Worm (Caenorhabditis elegans): ENCODE data around the gene snu-23.

snu-23 gene

DNA sequence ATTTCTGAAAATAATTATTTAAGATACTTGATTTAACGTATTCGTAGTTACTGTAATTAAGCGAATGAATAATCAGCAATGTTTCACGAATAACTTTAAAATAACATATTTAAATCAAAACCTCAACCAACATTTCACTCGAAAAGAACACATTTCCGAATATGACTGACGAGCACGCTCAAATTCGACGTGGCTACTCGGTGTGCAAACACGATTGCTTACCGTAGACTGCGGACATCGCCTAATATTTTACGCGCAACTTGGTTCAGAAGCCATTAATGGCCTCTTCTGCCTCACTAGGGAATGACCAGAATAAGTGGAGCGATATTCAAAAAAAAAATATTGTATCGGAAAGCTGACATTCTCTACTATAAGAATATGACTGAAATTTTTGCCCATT, at the start of gene snu-23:
snu-23 (minus strand) TSS at position 156 of the 400 bp plus-strand sequence.
- TF ChIP-seq dao-5 (tag; optimal IDR thresholded peaks at IDR 0.05): no peak
- no peak for TF ChIP-seq him-1 (tag; optimal IDR thresholded peaks at IDR 0.05)
- TF ChIP-seq W03F9.2 (tag; optimal IDR thresholded peaks at IDR 0.05): no peak

DNA sequence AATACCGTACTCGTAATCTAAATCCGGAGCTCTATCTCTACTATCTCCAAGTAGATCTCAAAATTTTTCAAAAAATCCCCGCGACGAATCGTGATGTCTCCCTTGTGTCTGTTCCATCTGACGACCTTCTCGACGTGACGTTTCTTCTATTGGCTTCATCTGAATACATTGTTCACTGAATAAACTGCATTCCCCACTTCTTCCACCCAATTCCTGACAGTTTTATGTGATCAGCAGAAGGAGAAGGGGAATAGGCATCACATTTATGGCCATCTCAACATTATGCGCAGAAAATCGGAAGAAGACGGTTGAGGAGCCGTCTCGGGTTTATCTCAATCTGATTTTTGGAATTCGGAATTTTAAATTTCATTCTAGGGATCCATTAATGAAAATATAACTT, 49.0 kb upstream of the snu-23 start:
- TF ChIP-seq W03F9.2 (tag; optimal IDR thresholded peaks at IDR 0.05): no peak
- no peak for TF ChIP-seq him-1 (tag; optimal IDR thresholded peaks at IDR 0.05)
- TF ChIP-seq dao-5 (tag; optimal IDR thresholded peaks at IDR 0.05): no peak

DNA sequence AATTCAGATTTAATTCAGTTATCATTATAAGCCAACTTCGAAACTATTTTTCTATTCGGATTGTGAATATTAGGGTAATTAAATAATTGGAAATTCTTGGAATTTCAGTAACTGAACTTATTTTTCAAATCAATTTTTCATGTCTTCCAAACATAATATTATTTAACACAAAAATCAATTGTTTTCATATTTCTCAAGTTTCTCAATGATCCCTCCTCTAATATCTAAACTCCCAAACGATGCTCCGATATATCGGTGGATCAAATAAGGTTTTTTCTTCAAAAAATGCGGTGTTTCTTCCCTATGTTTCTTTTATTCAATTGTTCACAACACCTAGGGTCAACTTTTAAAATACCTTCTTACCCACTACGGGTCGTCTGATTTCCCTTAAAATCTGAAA, 46.5 kb upstream of the snu-23 start:
- TF ChIP-seq him-1 (tag; optimal IDR thresholded peaks at IDR 0.05) (no peak), dao-5 (tag; optimal IDR thresholded peaks at IDR 0.05) (no peak), W03F9.2 (tag; optimal IDR thresholded peaks at IDR 0.05) (no peak)

DNA sequence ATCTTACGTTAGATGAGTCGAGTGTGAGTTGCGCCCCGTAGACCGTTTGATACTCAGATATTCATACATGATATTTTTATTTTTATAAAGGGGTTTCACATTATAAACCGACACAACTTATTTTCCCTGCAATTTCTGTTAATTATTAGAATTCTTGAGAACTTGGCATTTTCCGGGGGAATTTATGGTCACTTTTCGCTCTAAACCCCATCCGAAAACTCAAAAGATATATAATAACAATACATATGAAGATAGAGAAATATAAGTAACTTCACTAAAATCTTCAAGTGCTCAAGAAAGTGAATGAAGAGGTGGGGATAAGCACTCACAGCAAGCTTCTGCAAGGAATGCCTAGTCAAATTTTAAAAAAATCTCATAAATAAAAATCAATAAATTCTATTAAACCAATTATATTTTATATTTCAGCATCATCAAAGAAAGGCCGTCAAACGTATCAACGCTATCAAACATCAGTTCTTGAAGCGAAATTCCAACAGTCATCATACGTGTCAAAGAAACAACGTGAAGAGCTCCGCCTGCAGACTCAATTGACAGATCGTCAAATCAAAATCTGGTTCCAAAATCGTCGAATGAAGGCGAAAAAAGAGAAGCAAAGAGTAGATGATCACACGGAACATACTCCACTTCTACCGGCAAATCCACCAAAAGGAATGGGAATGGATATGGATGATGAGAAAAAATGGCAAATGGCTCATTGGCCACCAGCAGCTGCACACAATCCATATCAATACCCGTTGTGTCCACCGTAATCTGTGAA, 45.8 kb upstream of the snu-23 start:
- TF ChIP-seq W03F9.2 (tag; optimal IDR thresholded peaks at IDR 0.05) (no peak), dao-5 (tag; optimal IDR thresholded peaks at IDR 0.05) (no peak), him-1 (tag; optimal IDR thresholded peaks at IDR 0.05) (no peak)

DNA sequence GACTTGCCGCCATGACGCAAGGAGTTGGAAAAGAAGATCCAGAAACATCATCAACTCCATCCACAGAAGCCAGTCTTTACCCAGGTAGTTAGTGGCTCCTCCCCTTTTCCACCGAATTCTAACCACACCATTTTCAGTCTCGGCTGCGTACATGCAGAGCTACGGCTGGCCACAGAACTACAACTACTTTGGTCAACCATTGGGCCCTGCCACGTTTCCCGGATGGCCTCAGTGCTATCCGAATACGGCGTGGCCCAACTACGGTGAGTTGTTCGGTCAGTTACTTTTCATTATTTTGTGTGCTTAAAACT, 45.1 kb upstream of the snu-23 start:
- TF ChIP-seq dao-5 (tag; optimal IDR thresholded peaks at IDR 0.05) (no peak), him-1 (tag; optimal IDR thresholded peaks at IDR 0.05) (no peak)

DNA sequence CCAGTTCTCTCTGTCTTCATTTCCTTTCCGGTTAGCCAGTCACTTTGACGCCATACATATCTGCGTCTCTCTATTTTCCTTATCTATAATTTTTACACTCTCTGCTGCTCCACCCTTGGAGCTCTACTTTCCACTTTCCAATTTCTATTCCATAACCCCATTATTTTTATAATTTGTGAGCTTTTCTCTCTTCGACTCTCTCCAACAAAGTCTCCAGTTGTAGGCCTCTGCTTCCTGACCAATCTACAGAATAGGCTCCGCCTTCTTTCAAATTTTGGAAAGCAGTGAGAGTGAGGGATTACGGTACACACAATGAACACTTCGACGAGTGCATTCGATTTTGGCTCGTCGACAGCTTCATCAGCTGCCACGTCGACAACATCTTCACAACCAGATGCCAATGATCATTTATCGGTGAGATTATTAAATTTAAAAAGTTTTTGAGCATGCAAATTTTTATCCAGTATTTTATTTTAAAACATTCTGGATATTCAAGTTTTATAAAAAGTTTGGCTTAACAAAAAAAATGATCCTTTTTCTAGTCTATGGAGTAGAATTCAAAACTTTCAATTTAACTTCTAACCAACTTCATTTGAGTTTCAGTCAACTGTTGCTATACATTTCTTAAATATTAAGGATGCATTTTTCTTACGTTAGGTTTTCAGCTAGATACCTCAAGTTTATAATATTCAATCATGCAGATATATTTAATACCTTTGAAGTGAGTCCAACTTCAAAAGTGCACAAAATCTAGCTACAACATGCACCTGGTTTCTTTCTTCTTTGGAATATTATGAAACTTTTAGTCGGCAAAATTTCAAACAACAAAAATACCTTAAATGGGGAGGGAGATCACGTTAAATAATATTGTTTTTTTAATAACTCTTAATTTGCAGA, 44.5 kb upstream of the snu-23 start, which contains the start of gene egl-5:
egl-5 (plus strand) TSS at position 216 of the 897 bp plus-strand sequence.
- TF ChIP-seq W03F9.2 (tag; optimal IDR thresholded peaks at IDR 0.05) (no peak), dao-5 (tag; optimal IDR thresholded peaks at IDR 0.05) (no peak), him-1 (tag; optimal IDR thresholded peaks at IDR 0.05) (no peak)

DNA sequence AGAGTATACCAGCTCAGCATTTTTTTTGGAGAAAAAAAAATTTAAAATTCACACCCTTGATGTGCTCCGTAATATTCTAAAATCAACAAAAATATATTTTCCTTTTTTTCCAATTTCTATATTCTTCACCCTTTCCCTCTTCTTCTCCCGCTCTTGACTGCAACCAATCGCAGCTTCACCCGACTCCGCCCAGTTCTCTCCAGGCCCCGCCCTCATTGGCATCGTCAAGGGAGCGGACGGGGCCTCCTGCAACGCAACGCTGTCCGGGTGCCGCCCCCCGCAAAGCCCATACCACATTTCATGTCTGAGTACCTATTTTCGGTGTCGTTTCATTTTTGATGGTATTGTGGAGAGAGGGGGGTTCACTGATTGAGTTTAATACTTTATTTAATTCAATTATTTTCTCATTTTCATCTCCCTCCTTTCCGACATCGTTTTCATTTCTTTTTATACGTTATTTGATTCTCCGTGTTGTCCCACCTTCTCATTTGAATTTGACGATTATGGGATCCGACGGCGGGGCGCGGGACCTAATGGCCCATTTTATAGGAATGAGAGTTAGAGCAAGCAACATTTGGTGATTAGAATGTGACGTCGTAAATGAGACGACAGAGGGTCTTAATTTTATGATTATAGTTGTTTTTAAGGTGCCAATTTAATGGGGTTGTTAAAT, 42.4 kb upstream of the snu-23 start:
- TF ChIP-seq him-1 (tag; optimal IDR thresholded peaks at IDR 0.05): no peak
- no peak for TF ChIP-seq dao-5 (tag; optimal IDR thresholded peaks at IDR 0.05)
- no peak for TF ChIP-seq W03F9.2 (tag; optimal IDR thresholded peaks at IDR 0.05)

DNA sequence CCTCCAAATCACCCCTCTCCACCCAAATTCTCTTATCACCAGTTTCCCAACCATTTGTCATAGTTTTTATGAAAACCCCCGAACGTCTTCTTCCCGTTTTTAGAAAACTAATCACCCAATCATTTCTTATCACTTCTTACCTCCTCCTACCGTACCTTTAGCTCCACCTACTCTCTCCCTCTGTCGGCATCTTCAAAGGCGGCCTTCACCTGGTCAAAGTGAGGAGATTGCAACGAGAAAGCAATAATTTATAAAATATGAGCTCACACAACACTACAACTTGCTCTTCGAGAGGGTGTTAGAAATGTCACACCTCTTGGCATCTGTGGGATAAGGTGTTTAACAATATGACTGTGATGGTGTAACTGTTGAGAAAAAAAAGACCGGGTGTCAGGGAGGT, 39.1 kb upstream of the snu-23 start:
- TF ChIP-seq dao-5 (tag; optimal IDR thresholded peaks at IDR 0.05): no peak
- no peak for TF ChIP-seq him-1 (tag; optimal IDR thresholded peaks at IDR 0.05)
- no peak for TF ChIP-seq W03F9.2 (tag; optimal IDR thresholded peaks at IDR 0.05)

DNA sequence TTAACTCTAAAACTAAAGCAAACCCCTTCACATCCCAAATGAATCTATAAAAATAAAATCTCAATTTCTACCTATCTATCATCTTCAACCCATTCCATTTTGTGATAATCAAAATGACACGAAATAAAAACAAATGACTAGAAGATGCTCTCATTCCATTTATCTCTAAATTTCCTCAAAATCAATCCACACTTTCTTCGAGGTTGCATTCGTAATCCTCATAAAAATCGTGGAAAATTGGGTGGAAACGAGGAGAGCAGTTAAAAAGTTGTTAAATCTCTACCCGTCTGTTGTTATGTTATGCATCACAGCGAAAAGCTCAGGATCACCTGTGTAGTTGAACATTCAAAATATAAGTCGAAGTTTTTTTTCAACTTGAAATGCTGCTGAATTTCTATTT, 37.0 kb upstream of the snu-23 start:
- TF ChIP-seq dao-5 (tag; optimal IDR thresholded peaks at IDR 0.05) (no peak), him-1 (tag; optimal IDR thresholded peaks at IDR 0.05) (no peak), W03F9.2 (tag; optimal IDR thresholded peaks at IDR 0.05) (no peak)

DNA sequence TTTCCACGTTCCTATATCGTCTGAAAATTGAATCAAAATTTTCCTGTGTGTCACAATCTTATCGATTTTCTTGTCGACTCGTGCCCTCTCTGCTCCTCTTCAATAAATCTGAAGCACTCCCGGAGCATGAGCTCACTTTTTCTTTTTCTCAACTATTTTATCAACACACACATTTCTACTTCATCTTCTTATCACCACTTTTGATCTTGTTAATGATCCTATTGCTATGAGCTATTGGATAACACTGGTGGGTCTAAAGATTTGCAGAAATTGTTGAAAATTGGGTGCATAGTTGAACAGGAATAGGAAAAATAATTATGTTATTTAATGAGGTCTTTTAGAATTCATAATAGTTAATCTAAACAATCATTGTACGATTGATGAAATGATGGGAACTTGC, 35.3 kb upstream of the snu-23 start:
- TF ChIP-seq W03F9.2 (tag; optimal IDR thresholded peaks at IDR 0.05) (no peak), dao-5 (tag; optimal IDR thresholded peaks at IDR 0.05) (no peak), him-1 (tag; optimal IDR thresholded peaks at IDR 0.05) (no peak)

DNA sequence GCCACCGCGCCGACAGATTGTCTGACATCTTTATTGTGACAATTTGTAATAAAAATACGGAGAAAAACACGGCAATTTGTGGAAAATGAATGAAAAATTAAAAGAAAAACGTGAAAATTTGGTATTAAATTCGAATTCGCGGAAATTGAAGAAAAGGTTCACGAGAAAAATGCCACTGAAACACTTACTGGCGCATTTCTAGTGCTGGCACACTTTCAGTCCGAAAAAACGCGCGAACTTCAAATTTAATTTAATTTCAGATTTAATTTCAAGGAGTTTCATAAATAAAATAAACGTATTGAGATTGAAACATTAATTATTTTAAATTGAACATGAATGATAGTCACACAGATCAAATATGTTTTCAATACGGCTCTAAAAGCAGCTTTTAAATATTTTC, 25.4 kb upstream of the snu-23 start, which contains the start of gene cyk-7:
cyk-7 (minus strand) TSS at position 99 of the 400 bp plus-strand sequence.
- no peak for TF ChIP-seq dao-5 (tag; optimal IDR thresholded peaks at IDR 0.05)
- TF ChIP-seq W03F9.2 (tag; optimal IDR thresholded peaks at IDR 0.05): no peak
- TF ChIP-seq him-1 (tag; optimal IDR thresholded peaks at IDR 0.05): no peak

DNA sequence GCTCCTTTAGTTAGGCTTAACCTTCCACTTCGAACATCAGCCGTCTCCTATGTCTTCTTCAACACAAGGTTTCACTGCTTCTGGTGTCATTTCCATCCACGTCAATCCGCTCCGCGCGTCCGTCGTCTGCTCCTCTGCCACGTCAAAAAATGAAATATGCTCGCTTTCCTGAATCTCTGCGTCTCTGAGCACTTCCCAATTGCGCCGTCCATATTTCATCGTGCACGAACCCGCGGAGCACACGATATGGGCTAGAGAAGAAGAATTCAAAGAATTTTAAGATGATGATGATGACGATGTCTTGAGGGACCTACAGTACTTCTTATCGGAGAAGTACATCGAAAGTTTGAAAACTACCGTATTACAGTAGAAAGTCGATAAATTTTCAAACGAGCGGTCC, 23.1 kb upstream of the snu-23 start:
- no peak for TF ChIP-seq W03F9.2 (tag; optimal IDR thresholded peaks at IDR 0.05)
- TF ChIP-seq dao-5 (tag; optimal IDR thresholded peaks at IDR 0.05): no peak
- TF ChIP-seq him-1 (tag; optimal IDR thresholded peaks at IDR 0.05): no peak

DNA sequence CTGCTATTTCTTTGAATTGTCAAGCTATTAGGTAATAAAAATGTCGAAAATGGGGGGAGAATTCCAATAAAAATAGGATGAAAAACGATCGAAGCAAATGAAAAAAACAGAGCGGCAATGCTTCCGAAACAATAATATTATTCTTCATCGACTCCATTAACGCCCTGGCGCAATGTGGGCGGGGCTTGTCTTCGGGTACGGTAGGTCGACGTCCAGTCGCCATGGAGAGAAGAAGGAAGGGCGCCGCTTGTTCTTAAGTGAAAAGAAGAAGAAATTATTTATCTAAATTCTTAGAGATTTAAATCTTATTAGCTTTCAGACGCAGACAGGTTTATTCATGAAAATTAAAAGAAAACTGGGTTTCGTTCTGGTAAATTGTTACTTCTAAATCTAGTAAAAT, 22.3 kb upstream of the snu-23 start:
- TF ChIP-seq dao-5 (tag; optimal IDR thresholded peaks at IDR 0.05): no peak
- no peak for TF ChIP-seq him-1 (tag; optimal IDR thresholded peaks at IDR 0.05)
- no peak for TF ChIP-seq W03F9.2 (tag; optimal IDR thresholded peaks at IDR 0.05)

DNA sequence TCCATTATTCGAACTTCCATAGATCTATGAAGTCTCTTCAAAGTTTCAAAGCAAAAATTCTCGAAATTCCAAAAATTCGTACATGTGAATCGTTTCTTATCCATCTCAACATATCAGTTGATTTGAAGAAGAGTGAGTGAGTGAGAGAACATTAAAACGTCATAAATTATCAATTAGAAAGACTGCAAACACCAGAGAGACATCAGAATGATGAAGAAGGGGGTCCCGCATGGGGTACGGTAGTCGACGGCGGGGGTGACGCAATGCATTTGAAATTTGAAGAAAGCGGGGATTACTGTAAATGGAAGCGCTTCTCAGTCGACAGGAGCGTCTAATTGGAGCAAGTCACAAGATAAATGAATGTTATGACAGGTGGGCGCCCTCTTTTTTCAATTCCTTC, 20.6 kb upstream of the snu-23 start:
- TF ChIP-seq W03F9.2 (tag; optimal IDR thresholded peaks at IDR 0.05) (no peak), him-1 (tag; optimal IDR thresholded peaks at IDR 0.05) (no peak), dao-5 (tag; optimal IDR thresholded peaks at IDR 0.05) (no peak)
